Worm (Caenorhabditis elegans) whole organism, L3 larva: ENCODE data around the gene str-56.

Source experiments
- ceh-28 ChIP-seq: fragments of 150-350 bp; optimal IDR thresholded peaks from 2 replicates; lab custom pipeline; 2014; ENCODE audit warnings: missing biosample characterization, missing genetic modification reagents, missing genetic modification characterization
- egl-27 ChIP-seq: sonication (generic microtip); optimal IDR thresholded peaks from 4 replicates; lab custom pipeline; 2017; ENCODE audit warnings: missing biosample characterization, missing genetic modification reagents, missing genetic modification characterization
- lin-15B ChIP-seq: fragments of 150-350 bp; optimal IDR thresholded peaks from 2 replicates; lab custom pipeline; 2014; ENCODE audit warnings: missing biosample characterization, missing genetic modification characterization
- nhr-11 ChIP-seq: fragments of 150-350 bp; optimal IDR thresholded peaks from 2 replicates; lab custom pipeline; 2014; ENCODE audit warnings: missing biosample characterization, missing genetic modification characterization
- nhr-237 ChIP-seq: fragments of 150-350 bp; optimal IDR thresholded peaks from 2 replicates; lab custom pipeline; 2014; ENCODE audit warnings: missing biosample characterization, missing genetic modification characterization
- zag-1 ChIP-seq: fragments of 150-350 bp; optimal IDR thresholded peaks from 2 replicates; lab custom pipeline; 2014; ENCODE audit warnings: missing biosample characterization, missing genetic modification characterization
- ztf-11 ChIP-seq: fragments of 150-350 bp; optimal IDR thresholded peaks from 2 replicates; lab custom pipeline; 2014; ENCODE audit warnings: missing biosample characterization, missing genetic modification characterization
- ztf-4 ChIP-seq: fragments of 150-350 bp; optimal IDR thresholded peaks from 2 replicates; lab custom pipeline; 2014; ENCODE audit warnings: missing biosample characterization, missing genetic modification characterization

DNA sequence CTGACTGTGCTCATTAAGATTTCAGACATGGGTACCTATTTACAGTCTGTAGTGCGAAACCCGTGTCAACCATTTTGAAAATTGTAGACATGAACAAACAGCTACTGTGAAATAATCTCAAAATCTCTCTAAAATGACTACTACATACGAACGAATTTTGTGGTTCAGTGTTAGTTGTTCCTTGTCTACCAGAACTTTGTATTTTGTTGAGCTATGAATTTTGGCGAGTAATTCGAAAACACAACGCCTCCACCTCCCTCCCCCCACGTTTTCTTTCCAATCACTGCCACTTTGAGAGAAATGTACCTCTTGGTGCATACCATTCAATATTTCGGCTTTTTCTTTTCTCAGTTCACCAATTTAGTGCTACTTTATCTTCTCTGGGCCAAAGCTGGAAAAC lies 20.3 kb downstream of the str-56 start, which contains the start of gene T06C12.11:
- TF ChIP-seq ceh-28 (no peak), egl-27 (tag; lab: Kevin White, UChicago) (no peak), ztf-11 (tag; lab: Kevin White, UChicago) (no peak), lin-15B (tag; lab: Kevin White, UChicago) (no peak), ztf-4 (no peak), zag-1 (no peak), nhr-237 (tag; lab: Kevin White, UChicago) (no peak), nhr-11 (tag; lab: Kevin White, UChicago) (no peak)
